Worm (Caenorhabditis elegans) whole organism, L3 larva: Measurements from ENCODE around the gene Y102A5C.27.

Experiments used
- aly-2 ChIP-seq: fragments of 150-350 bp; optimal IDR thresholded peaks from 2 replicates; lab custom pipeline; 2014; ENCODE audit warnings: missing biosample characterization, missing genetic modification characterization
- ama-1 ChIP-seq: fragments of 150-350 bp; optimal IDR thresholded peaks from 2 replicates; lab custom pipeline; 2018
- daf-12 ChIP-seq: fragments of 150-350 bp; optimal IDR thresholded peaks from 2 replicates; lab custom pipeline; 2014; ENCODE audit warnings: missing biosample characterization, missing genetic modification reagents, missing genetic modification characterization
- fkh-10 ChIP-seq: sonication (generic microtip); optimal IDR thresholded peaks from 2 replicates; lab custom pipeline; 2017; ENCODE audit warnings: missing biosample characterization, missing genetic modification reagents, missing genetic modification characterization
- fos-1 ChIP-seq: fragments of 150-350 bp; optimal IDR thresholded peaks from 2 replicates; lab custom pipeline; 2014; ENCODE audit warnings: missing biosample characterization, missing genetic modification characterization
- jun-1 ChIP-seq: fragments of 150-350 bp; optimal IDR thresholded peaks from 2 replicates; lab custom pipeline; 2014; ENCODE audit warnings: missing biosample characterization, missing genetic modification reagents, missing genetic modification characterization
- nhr-237 ChIP-seq: fragments of 150-350 bp; optimal IDR thresholded peaks from 2 replicates; lab custom pipeline; 2014; ENCODE audit warnings: missing biosample characterization, missing genetic modification characterization

- TF ChIP-seq jun-1 (tag; lab: Kevin White, UChicago): no peak
- TF ChIP-seq fos-1 (tag; lab: Kevin White, UChicago): no peak
- TF ChIP-seq daf-12 (tag; lab: Kevin White, UChicago): no peak
- no peak for TF ChIP-seq ama-1
- no peak for TF ChIP-seq aly-2 (tag; lab: Kevin White, UChicago)
- TF ChIP-seq fkh-10: no peak
- no peak for TF ChIP-seq nhr-237 (tag; lab: Kevin White, UChicago)
Observed at ce11 chrV:16972134-16972533, 16.4 kb downstream of the Y102A5C.27 start, which contains the start of gene srh-119.
